Fruit fly (Drosophila melanogaster): ENCODE measurements around the gene Hel89B.

Gene Hel89B

dm6 chr3R:15972298-15972978 is 660 bp upstream of the Hel89B start, which contains the start of gene mor (continued):
- no peak for TF ChIP-seq Dip3 (GFP tag; optimal IDR thresholded peaks at IDR 0.05)
- TF ChIP-seq zen (tag; optimal IDR thresholded peaks at IDR 0.05), result no peak
- TF ChIP-seq CTCF (GFP tag; optimal IDR thresholded peaks at IDR 0.05), result peak; percentile 38

- TF ChIP-seq gro (GFP tag; optimal IDR thresholded peaks at IDR 0.05), result no peak
- peak; percentile 82 for TF ChIP-seq kni (GFP tag; optimal IDR thresholded peaks at IDR 0.05)
- TF ChIP-seq CG8290 (GFP tag; optimal IDR thresholded peaks at IDR 0.05), result no peak
- peak in 1 of 2 experiments; percentile 67 for TF ChIP-seq CG8290 (tag; optimal IDR thresholded peaks at IDR 0.05)
- peak; percentile 94 for TF ChIP-seq CG3163 (GFP tag; optimal IDR thresholded peaks at IDR 0.05)
- peak in 1 of 2 experiments; percentile 55 for TF ChIP-seq insv (GFP tag; optimal IDR thresholded peaks at IDR 0.05)
- no peak for TF ChIP-seq CG11456 (GFP tag; IDR thresholded peaks at IDR 0.05)
- TF ChIP-seq CG32532 (GFP tag; IDR thresholded peaks at IDR 0.05), result no peak
- TF ChIP-seq Sin3A (optimal IDR thresholded peaks at IDR 0.05), result no peak
- no peak for TF ChIP-seq CG17829 (tag; optimal IDR thresholded peaks at IDR 0.05)
- TF ChIP-seq gce (GFP tag; IDR thresholded peaks at IDR 0.05), result no peak
- no peak for TF ChIP-seq ken (GFP tag; IDR thresholded peaks at IDR 0.05)
- no peak for TF ChIP-seq Fer1 (GFP tag; optimal IDR thresholded peaks at IDR 0.05)
- TF ChIP-seq CG7271 (tag; optimal IDR thresholded peaks at IDR 0.05), result no peak
- no peak for TF ChIP-seq Hsf (GFP tag; optimal IDR thresholded peaks at IDR 0.05)
- no peak for TF ChIP-seq Sox100B (GFP tag; optimal IDR thresholded peaks at IDR 0.05)
- no peak for TF ChIP-seq br (optimal IDR thresholded peaks at IDR 0.05)
- no peak for TF ChIP-seq CG6254 (GFP tag; optimal IDR thresholded peaks at IDR 0.05)
- TF ChIP-seq knrl (GFP tag; IDR thresholded peaks at IDR 0.05; ENCODE audit: partially characterized antibody), result no peak
- no peak for TF ChIP-seq HLH4C (GFP tag; IDR thresholded peaks at IDR 0.05; ENCODE audit: partially characterized antibody)
- peak; percentile 68 for TF ChIP-seq CG8478 (optimal IDR thresholded peaks at IDR 0.05)
- peak; percentile 20 for TF ChIP-seq cwo (GFP tag; optimal IDR thresholded peaks at IDR 0.05)
- no peak for TF ChIP-seq chm (GFP tag; IDR thresholded peaks at IDR 0.05)
- no peak for TF ChIP-seq CG6272 (GFP tag; IDR thresholded peaks at IDR 0.05)
- TF ChIP-seq CG3847 (GFP tag; IDR thresholded peaks at IDR 0.05), result no peak
- TF ChIP-seq CG10979 (tag; optimal IDR thresholded peaks at IDR 0.05), result no peak
- TF ChIP-seq grau (tag; optimal IDR thresholded peaks at IDR 0.05), result no peak
- peak; percentile 96 for TF ChIP-seq CG6654 (GFP tag; optimal IDR thresholded peaks at IDR 0.05)
- no peak for TF ChIP-seq Tbp (GFP tag; optimal IDR thresholded peaks at IDR 0.05)
- no peak for TF ChIP-seq Dip2 (GFP tag; IDR thresholded peaks at IDR 0.05)
- no peak for TF ChIP-seq twi (tag; optimal IDR thresholded peaks at IDR 0.05)
- no peak for TF ChIP-seq Mrtf (GFP tag; IDR thresholded peaks at IDR 0.05)
- no peak for TF ChIP-seq CG11560 (tag; IDR thresholded peaks at IDR 0.05)
- TF ChIP-seq Myb (GFP tag; optimal IDR thresholded peaks at IDR 0.05), result no peak
- no peak for TF ChIP-seq CG2199 (GFP tag; IDR thresholded peaks at IDR 0.05)
- no peak for TF ChIP-seq CG14050 (GFP tag; IDR thresholded peaks at IDR 0.05)
- TF ChIP-seq lilli (GFP tag; optimal IDR thresholded peaks at IDR 0.05), result no peak
- no peak for TF ChIP-seq CoRest (tag; optimal IDR thresholded peaks at IDR 0.05)
- no peak for TF ChIP-seq gcm2 (GFP tag; optimal IDR thresholded peaks at IDR 0.05)
- no peak for TF ChIP-seq CG7372 (GFP tag; IDR thresholded peaks at IDR 0.05)
- no peak for TF ChIP-seq ems (GFP tag; optimal IDR thresholded peaks at IDR 0.05)
- peak; percentile 21 for TF ChIP-seq pzg (GFP tag; optimal IDR thresholded peaks at IDR 0.05)
- TF ChIP-seq crol (GFP tag; IDR thresholded peaks at IDR 0.05), result no peak
- no peak for TF ChIP-seq gem (tag; optimal IDR thresholded peaks at IDR 0.05)
- TF ChIP-seq zen (tag; optimal IDR thresholded peaks at IDR 0.05), result peak; percentile 7
- TF ChIP-seq CG10366 (GFP tag; IDR thresholded peaks at IDR 0.05), result no peak
- no peak for TF ChIP-seq Hand (GFP tag; optimal IDR thresholded peaks at IDR 0.05)
- no peak for TF ChIP-seq seq (GFP tag; IDR thresholded peaks at IDR 0.05)
- TF ChIP-seq CG2875 (GFP tag; optimal IDR thresholded peaks at IDR 0.05), result no peak
- TF ChIP-seq h (optimal IDR thresholded peaks at IDR 0.05), result no peak
Measured at dm6 chr3R:15973488-15973975, 434 bp downstream of the Hel89B start.
